Fruit fly (Drosophila melanogaster) whole organism: Measurements from ENCODE around the gene rgn.

ENCODE experiments used
- CG8478 ChIP-seq: fragments of >200 bp; optimal IDR thresholded peaks from 2 replicates; lab custom pipeline; 2018; ENCODE audit warnings: inconsistent platforms
- Dll ChIP-seq: fragments of >200 bp; optimal IDR thresholded peaks from 2 replicates; lab custom pipeline; 2017
- EcR ChIP-seq, 2 experiments: fragments of >200 bp; optimal IDR thresholded peaks; 2 replicates each; lab custom pipeline; 2017; ENCODE audit warnings: missing biosample characterization in 2 of 2, missing genetic modification characterization in 2 of 2, missing genetic modification reagents in 2 of 2
- pan ChIP-seq: fragments of >200 bp; optimal IDR thresholded peaks from 2 replicates; lab custom pipeline; 2017
- psq ChIP-seq: fragments of >200 bp; optimal IDR thresholded peaks from 2 replicates; lab custom pipeline; 2017
- usp ChIP-seq: fragments of >200 bp; optimal IDR thresholded peaks from 2 replicates; lab custom pipeline; 2017; ENCODE audit warnings: missing biosample characterization, missing genetic modification characterization, mixed read lengths

Gene rgn

dm6 chr3L:21382158-21382610 lies at the start of gene rgn:
Gene rgn, plus strand, starts transcription at chr3L:21382501.
- TF ChIP-seq EcR (GFP tag; optimal IDR thresholded peaks at IDR 0.05; lab: Kevin White, UChicago) = no peak
- no peak for TF ChIP-seq CG8478 (lab: Kevin White, UChicago)
- no peak for TF ChIP-seq Dll (lab: Kevin White, UChicago)
- TF ChIP-seq usp (GFP tag; lab: Kevin White, UChicago) = no peak
- TF ChIP-seq pan = no peak
- TF ChIP-seq psq = no peak

dm6 chr3L:21334999-21335631 lies 47.2 kb upstream of the rgn start, which contains the start of gene Tsr1:
Gene Tsr1, plus strand, starts transcription at chr3L:21335215.
- TF ChIP-seq usp (GFP tag; lab: Kevin White, UChicago) (no peak), CG8478 (lab: Kevin White, UChicago) (no peak), EcR (GFP tag; optimal IDR thresholded peaks at IDR 0.05; lab: Kevin White, UChicago) (no peak), Dll (lab: Kevin White, UChicago) (no peak)

- TF ChIP-seq psq (no peak), EcR (GFP tag; optimal IDR thresholded peaks at IDR 0.05; lab: Kevin White, UChicago) (no peak), Dll (lab: Kevin White, UChicago) (no peak), usp (GFP tag; lab: Kevin White, UChicago) (no peak)
These were observed 39.7 kb upstream of the rgn start for dm6 chr3L:21342592-21342991.

- TF ChIP-seq usp (GFP tag; lab: Kevin White, UChicago) (no peak), Dll (lab: Kevin White, UChicago) (no peak), psq (no peak), CG8478 (lab: Kevin White, UChicago) (no peak), EcR (GFP tag; optimal IDR thresholded peaks at IDR 0.05; lab: Kevin White, UChicago) (no peak), pan (no peak)
These were observed 38.8 kb upstream of the rgn start, which contains the start of the genes Tbc1d8-9 and CG32436 for dm6 chr3L:21343254-21344083. Gene Tbc1d8-9, minus strand, starts transcription at chr3L:21343716. Gene CG32436, plus strand, starts transcription at chr3L:21344033.

dm6 chr3L:21346463-21347196 lies 35.7 kb upstream of the rgn start:
- no peak for TF ChIP-seq usp (GFP tag; lab: Kevin White, UChicago)

- no peak for TF ChIP-seq psq
- no peak for TF ChIP-seq Dll (lab: Kevin White, UChicago)
- no peak for TF ChIP-seq CG8478 (lab: Kevin White, UChicago)
- no peak for TF ChIP-seq EcR (GFP tag; optimal IDR thresholded peaks at IDR 0.05; lab: Kevin White, UChicago)
- TF ChIP-seq usp (GFP tag; lab: Kevin White, UChicago) = no peak
- no peak for TF ChIP-seq pan
These were observed 35.0 kb upstream of the rgn start for dm6 chr3L:21347197-21347831.

dm6 chr3L:21348983-21349432 lies 33.3 kb upstream of the rgn start, which contains the start of gene ebd2:
Gene ebd2, minus strand, starts transcription at chr3L:21349288.
- TF ChIP-seq psq (no peak), CG8478 (lab: Kevin White, UChicago) (no peak), pan (no peak), usp (GFP tag; lab: Kevin White, UChicago) (no peak), Dll (lab: Kevin White, UChicago) (no peak), EcR (GFP tag; optimal IDR thresholded peaks at IDR 0.05; lab: Kevin White, UChicago) (no peak)

dm6 chr3L:21356395-21356794 lies 25.9 kb upstream of the rgn start, which contains the start of gene CG12971:
Gene CG12971, minus strand, starts transcription at chr3L:21356495.
- TF ChIP-seq Dll (lab: Kevin White, UChicago) = no peak
- no peak for TF ChIP-seq pan
- no peak for TF ChIP-seq psq
- no peak for TF ChIP-seq CG8478 (lab: Kevin White, UChicago)
- no peak for TF ChIP-seq EcR (GFP tag; optimal IDR thresholded peaks at IDR 0.05; lab: Kevin White, UChicago)
- no peak for TF ChIP-seq usp (GFP tag; lab: Kevin White, UChicago)

- TF ChIP-seq CG8478 (lab: Kevin White, UChicago) (no peak), psq (no peak), EcR (GFP tag; optimal IDR thresholded peaks at IDR 0.05; lab: Kevin White, UChicago) (no peak), pan (no peak), usp (GFP tag; lab: Kevin White, UChicago) (no peak), Dll (lab: Kevin White, UChicago) (no peak)
These were observed 24.9 kb upstream of the rgn start, which contains the start of gene CG32437 for dm6 chr3L:21357383-21357782. Gene CG32437, plus strand, starts transcription at chr3L:21357683.

dm6 chr3L:21359879-21360278 lies 22.4 kb upstream of the rgn start, which contains the start of gene CG32440:
Gene CG32440, plus strand, starts transcription at chr3L:21360179.
- TF ChIP-seq Dll (lab: Kevin White, UChicago) (no peak), EcR (GFP tag; optimal IDR thresholded peaks at IDR 0.05; lab: Kevin White, UChicago) (no peak), usp (GFP tag; lab: Kevin White, UChicago) (no peak), psq (no peak), CG8478 (lab: Kevin White, UChicago) (no peak), pan (no peak)
